Worm (Caenorhabditis elegans) whole organism, L4 larva: Measurements from ENCODE around the gene mdh-1.

ENCODE experiments used
- F26F4.8 ChIP-seq: fragments of 200-800 bp; sonication (Bioruptor generic); conservative IDR thresholded peaks from 2 replicates; pipeline ENCODE4 v1.3.6; 2022; ENCODE audit warnings: missing genetic modification characterization, missing compliant biosample characterization
- F37D6.2 ChIP-seq: sonication (generic microtip); optimal IDR thresholded peaks from 2 replicates; lab custom pipeline; 2016; ENCODE audit warnings: mild to moderate bottlenecking, missing genetic modification characterization, missing compliant biosample characterization
- F44E2.7 ChIP-seq: fragments of 200-800 bp; sonication (Bioruptor generic); IDR thresholded peaks from 2 replicates; pipeline ENCODE4 v2.1.2; 2022; ENCODE audit warnings: missing genetic modification characterization, missing compliant biosample characterization
- F49E8.2 ChIP-seq: sonication (generic microtip); optimal IDR thresholded peaks from 2 replicates; lab custom pipeline; 2016; ENCODE audit warnings: missing compliant biosample characterization, mild to moderate bottlenecking, missing genetic modification characterization, borderline replicate concordance
- T20F7.1 ChIP-seq: fragments of 200-800 bp; sonication (Bioruptor generic); optimal IDR thresholded peaks from 2 replicates; lab custom pipeline; 2018; ENCODE audit warnings: mild to moderate bottlenecking, missing genetic modification characterization, missing compliant biosample characterization
- ZK337.2 ChIP-seq: fragments of 200-800 bp; sonication (Bioruptor generic); IDR thresholded peaks from 2 replicates; pipeline ENCODE4 v1.3.6; 2022; ENCODE audit warnings: missing genetic modification reagents, missing genetic modification characterization, missing compliant biosample characterization
- ZK546.5 ChIP-seq, 2 experiments: sonication (generic microtip); optimal IDR thresholded peaks; 2 replicates each; lab custom pipeline; 2017; ENCODE audit warnings: missing biosample characterization in 2 of 2, missing genetic modification characterization in 2 of 2
- ceh-20 ChIP-seq: fragments of 200-800 bp; sonication (Bioruptor generic); IDR thresholded peaks from 2 replicates; pipeline ENCODE4 v1.3.6; 2022; ENCODE audit warnings: missing genetic modification reagents, missing genetic modification characterization, missing compliant biosample characterization
- ces-1 ChIP-seq: fragments of 150-350 bp; sonication (generic microtip); optimal IDR thresholded peaks from 4 replicates; lab custom pipeline; 2014; ENCODE audit warnings: missing biosample characterization, missing genetic modification reagents, missing genetic modification characterization
- daf-16 ChIP-seq, 3 experiments: sonication (generic microtip); optimal IDR thresholded peaks; 2 replicates each; lab custom pipeline; 2016 to 2017; ENCODE audit warnings: missing genetic modification characterization in 3 of 3, missing genetic modification reagents in 3 of 3, mild to moderate bottlenecking in 2 of 3, missing compliant biosample characterization in 2 of 3, missing biosample characterization in 1 of 3, moderate library complexity in 1 of 3
- dmd-6 ChIP-seq: fragments of 200-800 bp; sonication (Bioruptor generic); IDR thresholded peaks from 2 replicates; pipeline ENCODE4 v1.3.6; 2022; ENCODE audit warnings: missing genetic modification reagents, missing genetic modification characterization, missing compliant biosample characterization
- dmd-9 ChIP-seq: fragments of 200-800 bp; sonication (Bioruptor generic); IDR thresholded peaks from 2 replicates; pipeline ENCODE4 v1.3.6; 2022; ENCODE audit warnings: missing genetic modification reagents, missing genetic modification characterization, missing compliant biosample characterization
- dve-1 ChIP-seq: sonication (generic microtip); optimal IDR thresholded peaks from 2 replicates; lab custom pipeline; 2017; ENCODE audit warnings: antibody characterized with exemption, mild to moderate bottlenecking, missing genetic modification characterization, missing compliant biosample characterization; ENCODE audit not compliant: insufficient read depth
- egl-43 ChIP-seq: fragments of 200-800 bp; sonication (Bioruptor generic); IDR thresholded peaks from 2 replicates; pipeline ENCODE4 v1.3.6; 2022; ENCODE audit warnings: missing genetic modification reagents, missing genetic modification characterization, missing compliant biosample characterization
- hlh-11 ChIP-seq: fragments of 200-800 bp; sonication (Bioruptor generic); optimal IDR thresholded peaks from 2 replicates; lab custom pipeline; 2018; ENCODE audit warnings: mild to moderate bottlenecking, missing genetic modification characterization, missing compliant biosample characterization
- hmg-1.1 ChIP-seq: fragments of 200-800 bp; sonication (Bioruptor generic); IDR thresholded peaks from 2 replicates; pipeline ENCODE4 v1.3.6; 2022; ENCODE audit warnings: missing genetic modification reagents, missing genetic modification characterization, missing compliant biosample characterization
- lim-7 ChIP-seq: fragments of 200-800 bp; sonication (Bioruptor generic); IDR thresholded peaks from 2 replicates; pipeline ENCODE4 v1.3.6; 2022; ENCODE audit warnings: missing genetic modification characterization, missing compliant biosample characterization
- lin-1 ChIP-seq: fragments of 200-800 bp; sonication (Bioruptor generic); IDR thresholded peaks from 2 replicates; pipeline ENCODE4 v1.3.6; 2022; ENCODE audit warnings: missing genetic modification reagents, missing genetic modification characterization, missing compliant biosample characterization
- mdl-1 ChIP-seq, 2 experiments: fragments of 150-350 bp in 1 of 2; sonication (generic microtip) in 1 of 2; optimal IDR thresholded peaks; 2 replicates each; lab custom pipeline; 2014 to 2017; ENCODE audit warnings: missing biosample characterization in 2 of 2, missing genetic modification characterization in 2 of 2
- mep-1 ChIP-seq: fragments of 150-350 bp; sonication (generic microtip); optimal IDR thresholded peaks from 3 replicates; lab custom pipeline; 2014; ENCODE audit warnings: missing biosample characterization, missing genetic modification characterization
- mes-2 ChIP-seq: sonication (generic microtip); optimal IDR thresholded peaks from 2 replicates; lab custom pipeline; 2016; ENCODE audit warnings: missing genotype, mild to moderate bottlenecking, missing genetic modification characterization, missing compliant biosample characterization; ENCODE audit not compliant: poor library complexity, severe bottlenecking
- mxl-3 ChIP-seq: fragments of 200-800 bp; sonication (Bioruptor generic); optimal IDR thresholded peaks from 2 replicates; lab custom pipeline; 2018; ENCODE audit warnings: mild to moderate bottlenecking, missing genetic modification characterization, missing compliant biosample characterization
- nhr-11 ChIP-seq: fragments of 150-350 bp; optimal IDR thresholded peaks from 2 replicates; lab custom pipeline; 2014; ENCODE audit warnings: missing biosample characterization, missing genetic modification characterization
- nhr-25 ChIP-seq: sonication (generic microtip); optimal IDR thresholded peaks from 2 replicates; lab custom pipeline; 2017; ENCODE audit warnings: missing genetic modification characterization, mild to moderate bottlenecking, missing compliant biosample characterization, antibody characterized with exemption, moderate library complexity, borderline replicate concordance; ENCODE audit not compliant: insufficient read depth
- nhr-28 ChIP-seq: fragments of 150-350 bp; optimal IDR thresholded peaks from 2 replicates; lab custom pipeline; 2014; ENCODE audit warnings: missing biosample characterization, missing genetic modification characterization
- nhr-77 ChIP-seq: fragments of 150-350 bp; optimal IDR thresholded peaks from 2 replicates; lab custom pipeline; 2014; ENCODE audit warnings: missing biosample characterization, missing genetic modification characterization
- pqm-1 ChIP-seq: sonication (generic microtip); optimal IDR thresholded peaks from 2 replicates; lab custom pipeline; 2017; ENCODE audit warnings: missing biosample characterization, missing genetic modification characterization
- rbr-2 ChIP-seq: sonication (generic microtip); optimal IDR thresholded peaks from 2 replicates; lab custom pipeline; 2016; ENCODE audit warnings: missing genotype, missing genetic modification characterization, missing compliant biosample characterization
- set-16 ChIP-seq: fragments of 200-800 bp; sonication (Bioruptor generic); IDR thresholded peaks from 2 replicates; pipeline ENCODE4 v1.3.6; 2022; ENCODE audit warnings: missing genetic modification reagents, missing genetic modification characterization, missing compliant biosample characterization
- tra-1 ChIP-seq: fragments of 200-800 bp; sonication (Bioruptor generic); IDR thresholded peaks from 2 replicates; pipeline ENCODE4 v1.3.6; 2022; ENCODE audit warnings: missing genetic modification reagents, missing genetic modification characterization, missing compliant biosample characterization
- unc-130 ChIP-seq: sonication (generic microtip); optimal IDR thresholded peaks from 2 replicates; lab custom pipeline; 2016; ENCODE audit warnings: missing genetic modification reagents, missing genetic modification characterization, missing compliant biosample characterization
- unc-62 ChIP-seq, 3 experiments: fragments of 150-350 bp in 1 of 3; sonication (generic microtip); optimal IDR thresholded peaks in 2 of 3; peaks in 1 of 3; 1 replicate in 1 of 3; 2 replicates in 2 of 3; lab custom pipeline; 2014 to 2017; ENCODE audit warnings: missing biosample characterization in 3 of 3, missing genetic modification characterization in 3 of 3, missing genetic modification reagents in 3 of 3, missing genotype in 1 of 3
- vab-7 ChIP-seq: fragments of 200-800 bp; sonication (Bioruptor generic); IDR thresholded peaks from 2 replicates; pipeline ENCODE4 v1.3.6; 2022; ENCODE audit warnings: missing genetic modification reagents, missing genetic modification characterization, missing compliant biosample characterization
- zip-2 ChIP-seq: fragments of 150-350 bp; optimal IDR thresholded peaks from 2 replicates; lab custom pipeline; 2014; ENCODE audit warnings: missing biosample characterization, missing genetic modification characterization
- ztf-11 ChIP-seq: fragments of 150-350 bp; optimal IDR thresholded peaks from 2 replicates; lab custom pipeline; 2014; ENCODE audit warnings: missing biosample characterization, missing genetic modification characterization

mdh-1 gene

DNA sequence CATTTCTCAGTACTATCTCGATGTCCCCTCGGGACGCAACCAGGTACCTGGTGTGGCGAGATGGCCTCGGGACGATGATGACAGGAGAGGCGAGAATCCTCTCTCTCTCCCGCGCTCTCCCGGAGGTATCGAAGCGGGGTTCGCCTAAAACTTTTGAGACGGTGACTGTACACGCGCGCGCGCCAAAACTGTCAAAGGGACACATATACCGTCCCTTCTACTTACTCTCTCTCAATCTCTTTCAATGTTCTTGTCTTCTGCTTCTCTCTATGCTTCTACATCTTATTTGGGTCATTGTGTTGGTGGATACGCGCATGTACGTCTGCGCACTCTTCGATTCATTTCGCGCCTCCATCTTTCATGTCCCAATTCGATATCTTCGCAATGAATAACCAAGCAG, 25.5 kb upstream of the mdh-1 start (continued):
- no peak for TF ChIP-seq ZK546.5 (tag; optimal IDR thresholded peaks at IDR 0.05; lab: Kevin White, UChicago)
- TF ChIP-seq, all 104 proteins: peak for 9

ce11 chrV:6538323-6538722, 22.0 kb upstream of the mdh-1 start:
- TF ChIP-seq egl-43 = 0 out of 2 replicates have a peak, but pooled peaks have one; percentile 58
- TF ChIP-seq ceh-20 (GFP tag; lab: Robert Waterston, UW) = no peak
- peak; percentile 10 for TF ChIP-seq F37D6.2 (tag; lab: Kevin White, UChicago)
- peak in 1 of 2 experiments; percentile 89 for TF ChIP-seq unc-62 (GFP tag; optimal IDR thresholded peaks at IDR 0.05 in 1 of 2; lab: Kevin White, UChicago)
- TF ChIP-seq unc-62 (tag; optimal IDR thresholded peaks at IDR 0.05; lab: Kevin White, UChicago) = no peak
- TF ChIP-seq mxl-3 (GFP tag; lab: Kevin White, UChicago) = peak; percentile 57
- no peak for TF ChIP-seq dmd-9 (GFP tag; lab: Robert Waterston, UW)
- peak; percentile 6 for TF ChIP-seq mep-1 (tag; lab: Kevin White, UChicago)
- TF ChIP-seq hlh-11 (tag; lab: Kevin White, UChicago) = peak; percentile 3
- TF ChIP-seq vab-7 (GFP tag; lab: Robert Waterston, UW) = no peak
- peak; percentile 44; the same call in 1 of the 2 replicates for TF ChIP-seq hmg-1.1 (GFP tag; lab: Robert Waterston, UW)
- peak; percentile 21 for TF ChIP-seq nhr-11 (tag; lab: Kevin White, UChicago)
- TF ChIP-seq lim-7 (GFP tag; lab: Robert Waterston, UW) = no peak
- TF ChIP-seq rbr-2 (tag; lab: Kevin White, UChicago) = peak; percentile 51
- TF ChIP-seq mdl-1 (tag; optimal IDR thresholded peaks at IDR 0.05; lab: Kevin White, UChicago) = no peak
- TF ChIP-seq daf-16 (GFP tag; optimal IDR thresholded peaks at IDR 0.05; lab: Kevin White, UChicago) = no peak
- peak; percentile 28 for TF ChIP-seq daf-16 (tag; optimal IDR thresholded peaks at IDR 0.05; lab: Kevin White, UChicago)

- TF ChIP-seq ZK337.2 (GFP tag; lab: Robert Waterston, UW) (no peak), set-16 (GFP tag; lab: Robert Waterston, UW) (no peak), mes-2 (tag; lab: Kevin White, UChicago) (peak; percentile 5), F49E8.2 (tag; lab: Kevin White, UChicago) (no peak), egl-43 (0 out of 2 replicates have a peak, but pooled peaks have one; percentile 4), daf-16 (GFP tag; optimal IDR thresholded peaks at IDR 0.05; lab: Kevin White, UChicago) (no peak), daf-16 (tag; optimal IDR thresholded peaks at IDR 0.05; lab: Kevin White, UChicago) (peak; percentile 75)
These were observed 16.7 kb upstream of the mdh-1 start, which contains the start of gene hpo-26 for ce11 chrV:6533030-6533429. hpo-26 (minus strand) TSS chrV:6533060.

- TF ChIP-seq F44E2.7 (GFP tag; lab: Robert Waterston, UW) (no peak), lin-1 (0 out of 2 replicates have a peak, but pooled peaks have one; percentile 28), mxl-3 (GFP tag; lab: Kevin White, UChicago) (peak; percentile 52), nhr-77 (peak; percentile 6), ces-1 (GFP tag; lab: Kevin White, UChicago) (no peak), nhr-11 (tag; lab: Kevin White, UChicago) (no peak), unc-130 (GFP tag; lab: Kevin White, UChicago) (no peak), ztf-11 (no peak), ZK337.2 (GFP tag; lab: Robert Waterston, UW) (no peak), dve-1 (tag; lab: Kevin White, UChicago) (peak; percentile 63), nhr-28 (peak; percentile 71), unc-62 (GFP tag; optimal IDR thresholded peaks at IDR 0.05 in 1 of 2; lab: Kevin White, UChicago) (no peak), unc-62 (tag; optimal IDR thresholded peaks at IDR 0.05; lab: Kevin White, UChicago) (no peak), ceh-20 (GFP tag; lab: Robert Waterston, UW) (no peak), hlh-11 (tag; lab: Kevin White, UChicago) (peak; percentile 86), pqm-1 (tag; lab: Kevin White, UChicago) (peak; percentile 80), T20F7.1 (no peak), tra-1 (GFP tag; lab: Robert Waterston, UW) (peak; percentile 54; the same call in 1 of the 2 replicates), daf-16 (GFP tag; optimal IDR thresholded peaks at IDR 0.05; lab: Kevin White, UChicago) (no peak), daf-16 (tag; optimal IDR thresholded peaks at IDR 0.05; lab: Kevin White, UChicago) (peak; percentile 69), nhr-25 (tag; lab: Kevin White, UChicago) (no peak), F26F4.8 (no peak), zip-2 (no peak), hmg-1.1 (GFP tag; lab: Robert Waterston, UW) (no peak), dmd-6 (GFP tag; lab: Robert Waterston, UW) (peak; percentile 89)
These were observed 8.4 kb upstream of the mdh-1 start, which contains the start of gene acs-1 for ce11 chrV:6524757-6525156. acs-1 (plus strand) TSS chrV:6524989.
